Worm (Caenorhabditis elegans) whole organism, dauer: Measurements from ENCODE around the gene dnj-26.

ENCODE experiments used
- unc-62 ChIP-seq: sonication (generic microtip); optimal IDR thresholded peaks from 2 replicates; lab custom pipeline; 2017; ENCODE audit warnings: missing biosample characterization, missing genetic modification reagents, missing genetic modification characterization

dnj-26 gene

ce11 chrIV:12252579-12252978 lies at the start of gene dnj-26:
Gene dnj-26 (minus strand): TSS chrIV:12252679.
- TF ChIP-seq unc-62 (GFP tag; lab: Kevin White, UChicago): no peak

- no peak for TF ChIP-seq unc-62 (GFP tag; lab: Kevin White, UChicago)
Measured at ce11 chrIV:12301161-12301560, 48.7 kb upstream of the dnj-26 start, which contains the start of gene oac-59. Gene oac-59 (minus strand): TSS chrIV:12301261.

- TF ChIP-seq unc-62 (GFP tag; lab: Kevin White, UChicago): no peak
Measured at ce11 chrIV:12290744-12291143, 38.3 kb upstream of the dnj-26 start, which contains the start of gene C42C1.8. Gene C42C1.8 (plus strand): TSS chrIV:12291044.

ce11 chrIV:12289149-12289548 lies 36.7 kb upstream of the dnj-26 start, which contains the start of gene C42C1.9:
Gene C42C1.9 (plus strand): TSS chrIV:12289449.
- no peak for TF ChIP-seq unc-62 (GFP tag; lab: Kevin White, UChicago)

- TF ChIP-seq unc-62 (GFP tag; lab: Kevin White, UChicago): no peak
Measured at ce11 chrIV:12287628-12288027, 35.1 kb upstream of the dnj-26 start, which contains the start of gene erl-1. Gene erl-1 (plus strand): TSS chrIV:12287928.

ce11 chrIV:12282873-12283272 lies 30.4 kb upstream of the dnj-26 start, which contains the start of gene hpo-12:
Gene hpo-12 (plus strand): TSS chrIV:12283173.
- no peak for TF ChIP-seq unc-62 (GFP tag; lab: Kevin White, UChicago)

- TF ChIP-seq unc-62 (GFP tag; lab: Kevin White, UChicago): no peak
Measured at ce11 chrIV:12282157-12282789, 29.8 kb upstream of the dnj-26 start, which contains the start of the genes C42C1.12 and C42C1.19. Gene C42C1.12 (minus strand): TSS chrIV:12282207. Gene C42C1.19 (plus strand): TSS chrIV:12282739.

- TF ChIP-seq unc-62 (GFP tag; lab: Kevin White, UChicago): no peak
Measured at ce11 chrIV:12279340-12279739, 26.9 kb upstream of the dnj-26 start, which contains the start of gene ltah-1.1. Gene ltah-1.1 (plus strand): TSS chrIV:12279622.

- no peak for TF ChIP-seq unc-62 (GFP tag; lab: Kevin White, UChicago)
Measured at ce11 chrIV:12278507-12278906, 26.0 kb upstream of the dnj-26 start, which contains the start of the genes tag-335 and vkmt-1. Gene tag-335 (minus strand): TSS chrIV:12278594. Gene vkmt-1 (plus strand): TSS chrIV:12278725.

ce11 chrIV:12275892-12276291 lies 23.4 kb upstream of the dnj-26 start, which contains the start of gene vps-8:
Gene vps-8 (minus strand): TSS chrIV:12275992.
- TF ChIP-seq unc-62 (GFP tag; lab: Kevin White, UChicago): no peak

ce11 chrIV:12274365-12274764 lies 21.9 kb upstream of the dnj-26 start:
- TF ChIP-seq unc-62 (GFP tag; lab: Kevin White, UChicago): no peak

ce11 chrIV:12270392-12270791 lies 17.9 kb upstream of the dnj-26 start, which contains the start of gene C42C1.3:
Gene C42C1.3 (minus strand): TSS chrIV:12270492.
- TF ChIP-seq unc-62 (GFP tag; lab: Kevin White, UChicago): no peak

ce11 chrIV:12268272-12269045 lies 16.0 kb upstream of the dnj-26 start, which contains the start of the genes ppm-1.H and rpl-34:
Gene ppm-1.H (minus strand): TSS chrIV:12268322.
Gene rpl-34 (plus strand): TSS chrIV:12268995.
- no peak for TF ChIP-seq unc-62 (GFP tag; lab: Kevin White, UChicago)

- no peak for TF ChIP-seq unc-62 (GFP tag; lab: Kevin White, UChicago)
Measured at ce11 chrIV:12265877-12266276, 13.4 kb upstream of the dnj-26 start.

ce11 chrIV:12261353-12261752 lies 8.9 kb upstream of the dnj-26 start, which contains the start of gene sre-14:
Gene sre-14 (minus strand): TSS chrIV:12261453.
- no peak for TF ChIP-seq unc-62 (GFP tag; lab: Kevin White, UChicago)
